Worm (Caenorhabditis elegans): ENCODE data around the gene C09G1.5.

C09G1.5 gene

DNA sequence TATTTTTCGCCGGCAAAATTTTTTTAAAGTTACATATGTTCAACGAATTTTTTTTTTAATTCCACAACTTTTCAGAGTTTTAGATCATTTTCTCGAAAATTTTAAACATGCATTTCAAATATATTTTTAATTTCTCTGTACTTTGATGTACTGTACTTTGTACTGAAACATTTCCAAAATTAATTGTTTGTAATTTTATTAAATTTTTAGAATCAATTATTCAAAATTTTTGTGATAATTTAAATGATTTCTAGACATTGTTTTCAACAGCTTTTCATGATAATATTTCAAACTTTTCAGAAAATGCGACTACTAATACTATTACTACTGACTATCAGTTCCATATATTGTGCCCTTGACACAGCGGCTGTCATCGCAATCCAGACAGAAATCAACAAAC is 15.2 kb upstream of the C09G1.5 start, which contains the start of gene mec-5:
Gene mec-5 (plus strand): TSS at position 301 of the 400 bp plus-strand sequence.
- TF ChIP-seq nhr-12 (tag; optimal IDR thresholded peaks at IDR 0.05), result no peak
- no peak for TF ChIP-seq nhr-28 (tag; optimal IDR thresholded peaks at IDR 0.05)
- no peak for TF ChIP-seq mls-2 (tag; optimal IDR thresholded peaks at IDR 0.05)
- TF ChIP-seq pha-4 (tag; optimal IDR thresholded peaks at IDR 0.05), result no peak
- TF ChIP-seq unc-62 (GFP tag; optimal IDR thresholded peaks at IDR 0.05), result no peak
- no peak for TF ChIP-seq ces-1 (GFP tag; optimal IDR thresholded peaks at IDR 0.05)
- TF ChIP-seq ztf-11 (tag; optimal IDR thresholded peaks at IDR 0.05), result no peak
- no peak for TF ChIP-seq sem-2 (GFP tag; optimal IDR thresholded peaks at IDR 0.05)
- TF ChIP-seq M03D4.4 (tag; optimal IDR thresholded peaks at IDR 0.05), result no peak
- TF ChIP-seq flh-1 (GFP tag; optimal IDR thresholded peaks at IDR 0.05), result no peak
- no peak for TF ChIP-seq lin-32 (GFP tag; optimal IDR thresholded peaks at IDR 0.05)
- TF ChIP-seq drap-1 (GFP tag; optimal IDR thresholded peaks at IDR 0.05), result no peak
- no peak for TF ChIP-seq mab-5 (tag; optimal IDR thresholded peaks at IDR 0.05)
- no peak for TF ChIP-seq lin-13 (tag; optimal IDR thresholded peaks at IDR 0.05)
- no peak for TF ChIP-seq elt-1 (tag; optimal IDR thresholded peaks at IDR 0.05; ENCODE audit: borderline replicate concordance, insufficient read depth)
- no peak for TF ChIP-seq nhr-76 (tag; optimal IDR thresholded peaks at IDR 0.05)
- TF ChIP-seq zip-8 (tag; optimal IDR thresholded peaks at IDR 0.05), result no peak

DNA sequence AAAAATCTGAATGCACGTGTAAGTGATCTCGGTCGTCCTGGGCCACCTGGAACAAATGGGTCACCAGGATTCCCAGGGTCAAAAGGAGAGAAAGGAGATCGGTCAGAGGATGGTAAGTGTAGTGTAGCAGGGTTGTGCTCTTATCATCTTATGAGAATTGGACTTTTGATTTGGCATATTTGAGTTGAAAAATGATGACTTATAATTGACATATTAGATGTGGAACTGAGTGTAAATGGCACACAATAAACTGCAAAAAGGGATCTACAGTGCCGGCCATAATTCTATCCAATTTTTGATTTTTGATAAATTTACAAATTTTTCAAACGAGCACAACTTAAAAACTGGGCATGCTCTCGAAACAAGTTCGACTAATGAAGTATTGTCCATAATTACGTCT is 14.7 kb upstream of the C09G1.5 start:
- TF ChIP-seq ces-1 (GFP tag; optimal IDR thresholded peaks at IDR 0.05), result no peak
- no peak for TF ChIP-seq elt-3 (tag; optimal IDR thresholded peaks at IDR 0.05)
- no peak for TF ChIP-seq lsy-2 (tag; optimal IDR thresholded peaks at IDR 0.05)
- TF ChIP-seq elt-1 (tag; optimal IDR thresholded peaks at IDR 0.05; ENCODE audit: borderline replicate concordance, insufficient read depth), result no peak
- no peak for TF ChIP-seq unc-39 (tag; optimal IDR thresholded peaks at IDR 0.05)
- TF ChIP-seq lin-32 (GFP tag; optimal IDR thresholded peaks at IDR 0.05), result no peak
- TF ChIP-seq unc-120 (tag; optimal IDR thresholded peaks at IDR 0.05; ENCODE audit: poor library complexity, severe bottlenecking), result no peak
- no peak for TF ChIP-seq bed-3 (GFP tag; optimal IDR thresholded peaks at IDR 0.05)
- no peak for TF ChIP-seq flh-1 (GFP tag; optimal IDR thresholded peaks at IDR 0.05)
- TF ChIP-seq tbx-8 (GFP tag; optimal IDR thresholded peaks at IDR 0.05), result no peak
- TF ChIP-seq mab-5 (tag; optimal IDR thresholded peaks at IDR 0.05), result no peak
- TF ChIP-seq blmp-1 (tag; optimal IDR thresholded peaks at IDR 0.05), result no peak
- no peak for TF ChIP-seq nhr-2 (tag; optimal IDR thresholded peaks at IDR 0.05)
- no peak for TF ChIP-seq ztf-11 (tag; optimal IDR thresholded peaks at IDR 0.05)

DNA sequence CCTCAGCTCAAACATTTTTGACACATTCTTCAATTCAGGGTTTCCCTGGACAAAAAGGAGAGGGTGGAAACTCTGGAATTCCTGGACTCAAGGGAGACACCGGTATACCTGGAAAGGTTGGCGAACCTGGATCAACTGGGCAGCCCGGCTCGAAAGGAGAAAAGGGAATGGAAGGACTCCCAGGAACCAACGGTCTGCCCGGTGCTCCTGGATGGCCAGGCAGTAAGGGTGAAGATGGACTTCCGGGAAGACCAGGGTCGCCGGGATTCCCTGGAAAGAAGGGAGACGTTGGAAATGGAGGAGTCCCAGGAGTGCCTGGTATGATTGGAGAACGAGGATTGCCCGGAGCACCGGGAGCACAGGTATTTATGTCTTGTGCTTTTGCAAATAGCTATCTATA is 13.1 kb upstream of the C09G1.5 start:
- TF ChIP-seq ceh-39 (tag; optimal IDR thresholded peaks at IDR 0.05) (no peak), lin-32 (GFP tag; optimal IDR thresholded peaks at IDR 0.05) (no peak), ztf-11 (tag; optimal IDR thresholded peaks at IDR 0.05) (no peak), nhr-237 (tag; optimal IDR thresholded peaks at IDR 0.05) (no peak), tbx-8 (GFP tag; optimal IDR thresholded peaks at IDR 0.05) (no peak), unc-120 (tag; optimal IDR thresholded peaks at IDR 0.05; ENCODE audit: poor library complexity, severe bottlenecking) (no peak), blmp-1 (tag; optimal IDR thresholded peaks at IDR 0.05) (no peak), elt-3 (tag; optimal IDR thresholded peaks at IDR 0.05) (no peak), ham-2 (GFP tag; optimal IDR thresholded peaks at IDR 0.05) (no peak), hlh-1 (tag; optimal IDR thresholded peaks at IDR 0.05) (no peak), M03D4.4 (tag; optimal IDR thresholded peaks at IDR 0.05) (no peak), mep-1 (tag; optimal IDR thresholded peaks at IDR 0.05) (no peak), lin-13 (tag; optimal IDR thresholded peaks at IDR 0.05) (no peak)

DNA sequence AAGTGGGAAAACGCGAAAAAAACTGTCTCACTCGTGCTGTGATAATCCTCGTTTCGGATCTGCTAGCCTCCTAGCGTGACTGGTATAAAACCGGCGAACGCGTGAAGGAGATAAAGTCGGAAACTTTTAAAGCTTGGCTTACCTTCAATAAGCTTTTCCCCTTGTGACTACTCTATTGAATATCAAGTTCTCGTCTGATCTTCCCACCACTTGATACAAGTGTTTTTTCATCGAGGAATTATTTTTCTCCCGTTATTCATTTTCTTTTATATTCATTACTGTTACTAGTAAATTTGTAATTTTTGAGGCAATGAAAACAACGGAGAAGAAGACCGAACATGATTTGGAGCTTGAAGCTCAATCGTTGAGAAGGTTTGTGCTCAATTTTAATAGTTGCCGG is 7.7 kb upstream of the C09G1.5 start, which contains the start of gene col-186:
Gene col-186 (plus strand): TSS at position 301 of the 400 bp plus-strand sequence.
- TF ChIP-seq unc-120 (tag; optimal IDR thresholded peaks at IDR 0.05; ENCODE audit: poor library complexity, severe bottlenecking), result no peak
- no peak for TF ChIP-seq nhr-237 (tag; optimal IDR thresholded peaks at IDR 0.05)
- no peak for TF ChIP-seq bed-3 (GFP tag; optimal IDR thresholded peaks at IDR 0.05)
- no peak for TF ChIP-seq zip-8 (tag; optimal IDR thresholded peaks at IDR 0.05)
- no peak for TF ChIP-seq lsy-2 (tag; optimal IDR thresholded peaks at IDR 0.05)

DNA sequence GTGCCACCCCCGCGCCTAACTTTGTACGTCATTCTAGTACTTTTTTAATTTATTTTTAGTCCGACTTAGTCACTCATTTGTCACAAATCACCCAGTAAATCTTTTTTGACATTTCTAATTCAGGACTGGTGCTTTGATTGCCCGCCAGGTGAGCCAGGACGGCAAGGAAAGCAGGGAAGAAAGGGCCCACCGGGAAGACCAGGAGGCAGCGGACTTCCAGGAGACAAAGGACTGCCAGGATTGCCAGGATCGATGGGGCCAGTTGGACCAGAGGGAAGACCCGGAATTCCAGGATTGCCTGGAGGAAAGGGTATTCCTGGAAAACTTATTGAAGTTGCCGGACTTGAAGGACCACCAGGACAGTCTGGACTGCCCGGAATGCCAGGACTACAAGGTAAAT is 5.8 kb upstream of the C09G1.5 start:
- TF ChIP-seq unc-62 (GFP tag; optimal IDR thresholded peaks at IDR 0.05) (no peak), nhr-237 (tag; optimal IDR thresholded peaks at IDR 0.05) (no peak), flh-1 (GFP tag; optimal IDR thresholded peaks at IDR 0.05) (no peak), ceh-83 (GFP tag; optimal IDR thresholded peaks at IDR 0.05) (no peak), ham-2 (GFP tag; optimal IDR thresholded peaks at IDR 0.05) (no peak), bed-3 (GFP tag; optimal IDR thresholded peaks at IDR 0.05) (no peak), lin-32 (GFP tag; optimal IDR thresholded peaks at IDR 0.05) (no peak), nhr-76 (tag; optimal IDR thresholded peaks at IDR 0.05) (no peak), pha-4 (tag; optimal IDR thresholded peaks at IDR 0.05) (no peak), lin-13 (tag; optimal IDR thresholded peaks at IDR 0.05) (no peak), snpc-4 (tag; optimal IDR thresholded peaks at IDR 0.05) (no peak), M03D4.4 (tag; optimal IDR thresholded peaks at IDR 0.05) (no peak), nhr-2 (tag; optimal IDR thresholded peaks at IDR 0.05) (no peak)

Data from whole organism, mixed stage, embryonic.